Fruit fly (Drosophila melanogaster): Measurements from ENCODE around the gene CG7091.

CG7091 gene

DNA sequence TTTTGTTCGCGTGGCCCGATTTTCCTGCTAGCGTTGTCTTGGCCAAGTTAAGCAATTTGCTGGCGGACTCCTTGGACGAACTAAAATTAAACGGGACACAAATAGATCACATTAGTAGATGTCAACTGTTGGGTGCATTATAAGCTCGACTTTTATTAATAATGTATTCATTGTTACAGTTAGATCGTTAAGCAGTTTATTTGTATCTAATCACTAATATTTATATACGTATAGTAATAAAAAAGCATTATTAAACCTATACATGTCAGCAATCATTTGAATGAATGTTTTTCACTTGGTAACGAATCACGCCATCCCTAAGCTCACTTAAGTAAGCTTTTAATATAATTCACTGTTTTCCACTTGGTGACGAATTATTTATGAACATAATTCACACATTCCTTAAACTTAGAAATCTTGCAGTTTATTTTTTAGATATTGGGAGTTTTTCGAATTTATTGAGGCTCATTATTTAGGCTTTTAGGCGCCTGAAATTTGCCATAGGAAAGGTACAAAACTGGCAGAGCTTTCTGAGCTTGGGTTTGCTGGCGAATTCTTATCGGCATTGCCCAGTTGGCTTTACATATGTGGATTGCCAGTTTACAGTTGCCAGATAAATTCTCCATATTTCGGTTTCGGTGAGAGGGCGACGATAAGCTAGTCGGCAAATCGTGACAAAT is at the start of gene CG7091, which contains the start of gene CG7381:
CG7091 (plus strand) TSS at position 630 of the 680 bp plus-strand sequence.
CG7381 (minus strand) TSS at position 101 of the 680 bp plus-strand sequence.
- TF ChIP-seq Optix (GFP tag; IDR thresholded peaks at IDR 0.05) (no peak), Usf (GFP tag; optimal IDR thresholded peaks at IDR 0.05) (no peak), zen (tag; optimal IDR thresholded peaks at IDR 0.05) (no peak), HLH4C (GFP tag; IDR thresholded peaks at IDR 0.05; ENCODE audit: partially characterized antibody) (no peak)

dm6 chr3R:12957388-12957787 is 20.4 kb upstream of the CG7091 start:
- no peak for TF ChIP-seq ind (GFP tag; optimal IDR thresholded peaks at IDR 0.05)
- TF ChIP-seq fd3F (GFP tag; optimal IDR thresholded peaks at IDR 0.05), result no peak
- TF ChIP-seq prd (optimal IDR thresholded peaks at IDR 0.05), result no peak
- peak; percentile 42; the same call in 1 of the 3 replicates for TF ChIP-seq prd (GFP tag; IDR thresholded peaks at IDR 0.05)
- no peak for TF ChIP-seq CrebB (tag; optimal IDR thresholded peaks at IDR 0.05)
- no peak for TF ChIP-seq CG18476 (GFP tag; optimal IDR thresholded peaks at IDR 0.05)
- no peak for TF ChIP-seq slbo (GFP tag; IDR thresholded peaks at IDR 0.05)
- TF ChIP-seq H15 (GFP tag; IDR thresholded peaks at IDR 0.05), result no peak
- no peak for TF ChIP-seq klu (GFP tag; IDR thresholded peaks at IDR 0.05)
- TF ChIP-seq CG4360 (GFP tag; IDR thresholded peaks at IDR 0.05), result no peak
- 0 out of 3 replicates have a peak, but pooled peaks have one; percentile 13 for TF ChIP-seq row (GFP tag; IDR thresholded peaks at IDR 0.05)
- 0 out of 2 replicates have a peak, but pooled peaks have one; percentile 13 for TF ChIP-seq CG6689 (GFP tag; IDR thresholded peaks at IDR 0.05)
- TF ChIP-seq sens (GFP tag), result peak; percentile 47
- TF ChIP-seq gem (tag; optimal IDR thresholded peaks at IDR 0.05), result peak; percentile 2
- TF ChIP-seq br (optimal IDR thresholded peaks at IDR 0.05), result no peak
- peak in 1 of 2 experiments; percentile 3 for TF ChIP-seq chif (GFP tag; optimal IDR thresholded peaks at IDR 0.05)
- no peak for TF ChIP-seq pfk (GFP tag; optimal IDR thresholded peaks at IDR 0.05)

dm6 chr3R:12960227-12960626 is 17.6 kb upstream of the CG7091 start:
- TF ChIP-seq nom (GFP tag; optimal IDR thresholded peaks at IDR 0.05) (no peak), mirr (GFP tag; optimal IDR thresholded peaks at IDR 0.05) (peak; percentile 35), prd (optimal IDR thresholded peaks at IDR 0.05) (no peak), prd (GFP tag; IDR thresholded peaks at IDR 0.05) (no peak), D (optimal IDR thresholded peaks at IDR 0.05) (no peak), D (GFP tag; optimal IDR thresholded peaks at IDR 0.05) (no peak), zfh2 (GFP tag; optimal IDR thresholded peaks at IDR 0.05) (no peak), CG3281 (GFP tag; optimal IDR thresholded peaks at IDR 0.05) (peak; percentile 1), sens (GFP tag) (peak; percentile 18), CG13775 (GFP tag; optimal IDR thresholded peaks at IDR 0.05) (no peak), btn (GFP tag; optimal IDR thresholded peaks at IDR 0.05) (no peak), corto (GFP tag; optimal IDR thresholded peaks at IDR 0.05) (peak; percentile 18), gsb-n (tag; optimal IDR thresholded peaks at IDR 0.05) (no peak), Aef1 (GFP tag; IDR thresholded peaks at IDR 0.05) (no peak), chinmo (GFP tag; IDR thresholded peaks at IDR 0.05; ENCODE audit: partially characterized antibody) (peak; percentile 77; the same call in 1 of the 4 replicates), CG1233 (GFP tag; optimal IDR thresholded peaks at IDR 0.05) (no peak), CG10959 (GFP tag; IDR thresholded peaks at IDR 0.05) (0 out of 2 replicates have a peak, but pooled peaks have one; percentile 5), CG7839 (tag; optimal IDR thresholded peaks at IDR 0.05) (no peak), CG43689 (GFP tag; IDR thresholded peaks at IDR 0.05) (no peak), org-1 (GFP tag; optimal IDR thresholded peaks at IDR 0.05) (no peak), CG10462 (GFP tag; optimal IDR thresholded peaks at IDR 0.05) (no peak), caup (GFP tag; optimal IDR thresholded peaks at IDR 0.05; ENCODE audit: severe bottlenecking) (no peak), Hey (tag; optimal IDR thresholded peaks at IDR 0.05) (no peak), CG15269 (tag; optimal IDR thresholded peaks at IDR 0.05) (no peak), sr (GFP tag; IDR thresholded peaks at IDR 0.05) (no peak), CG34422 (GFP tag; IDR thresholded peaks at IDR 0.05) (no peak), Hr39 (optimal IDR thresholded peaks at IDR 0.05) (no peak), pnt (GFP tag; optimal IDR thresholded peaks at IDR 0.05) (no peak), CG30431 (GFP tag; optimal IDR thresholded peaks at IDR 0.05) (no peak), CG12236 (GFP tag; optimal IDR thresholded peaks at IDR 0.05) (no peak), Sry-β (GFP tag; optimal IDR thresholded peaks at IDR 0.05) (no peak)
